Worm (Caenorhabditis elegans): ENCODE measurements around the gene F21H7.3.

- TF ChIP-seq hmbx-1 (tag; optimal IDR thresholded peaks at IDR 0.05), result no peak
- no peak for TF ChIP-seq pes-1 (GFP tag; IDR thresholded peaks at IDR 0.05)
- TF ChIP-seq ama-1 (optimal IDR thresholded peaks at IDR 0.05), result no peak
- no peak for TF ChIP-seq ceh-36 (tag; optimal IDR thresholded peaks at IDR 0.05)
- no peak for TF ChIP-seq hnd-1 (tag; optimal IDR thresholded peaks at IDR 0.05)
Observed at ce11 chrV:16266514-16266913, 31.5 kb upstream of the F21H7.3 start, which contains the start of gene T13F3.4.
